Fruit fly (Drosophila melanogaster) whole organism, embryonic: ENCODE measurements around the gene CG42592.

ENCODE experiments used
- Ada2b ChIP-seq: fragments of 200-800 bp; sonication (Bioruptor generic); IDR thresholded peaks from 2 replicates; pipeline ENCODE4 v1.3.6; 2022; ENCODE audit warnings: missing biosample characterization, missing genetic modification characterization
- Bgb ChIP-seq: fragments of 200-800 bp; sonication (Bioruptor generic); IDR thresholded peaks from 2 replicates; pipeline ENCODE4 v1.3.6; 2022; ENCODE audit warnings: missing biosample characterization, missing genetic modification characterization; ENCODE audit not compliant: partially characterized antibody
- CG12942 ChIP-seq: fragments of 200-800 bp; sonication (Bioruptor generic); optimal IDR thresholded peaks from 3 replicates; lab custom pipeline; 2016; ENCODE audit warnings: missing biosample characterization, missing genetic modification characterization
- CG13424 ChIP-seq: fragments of 200-800 bp; sonication (Bioruptor generic); optimal IDR thresholded peaks from 2 replicates; lab custom pipeline; 2019; ENCODE audit warnings: missing biosample characterization, mild to moderate bottlenecking, missing genetic modification characterization, moderate library complexity
- CG15601 ChIP-seq: fragments of 200-800 bp; sonication (Bioruptor generic); optimal IDR thresholded peaks from 3 replicates; lab custom pipeline; 2019; ENCODE audit warnings: missing biosample characterization, mild to moderate bottlenecking, missing genetic modification characterization, moderate library complexity
- CG15696 ChIP-seq: fragments of 200-800 bp; sonication (Bioruptor generic); optimal IDR thresholded peaks from 2 replicates; lab custom pipeline; 2019; ENCODE audit warnings: missing biosample characterization, mild to moderate bottlenecking, missing genetic modification characterization, moderate library complexity
- CG1603 ChIP-seq: fragments of 200-800 bp; sonication (Bioruptor generic); optimal IDR thresholded peaks from 2 replicates; lab custom pipeline; 2019; ENCODE audit warnings: missing biosample characterization, mild to moderate bottlenecking, missing genetic modification characterization, moderate library complexity
- CG17361 ChIP-seq: fragments of 200-800 bp; sonication (Bioruptor generic); IDR thresholded peaks from 3 replicates; pipeline ENCODE4 v1.3.6; 2022; ENCODE audit warnings: missing biosample characterization, missing genetic modification characterization
- CG18262 ChIP-seq: fragments of 200-800 bp; optimal IDR thresholded peaks from 3 replicates; lab custom pipeline; 2019; ENCODE audit warnings: missing biosample characterization, mild to moderate bottlenecking, missing genetic modification characterization, moderate library complexity
- CG18599 ChIP-seq: fragments of 200-800 bp; sonication (Bioruptor generic); optimal IDR thresholded peaks from 3 replicates; lab custom pipeline; 2017; ENCODE audit warnings: missing biosample characterization, missing genetic modification characterization, mild to moderate bottlenecking, moderate library complexity, missing genetic modification reagents
- CG2678 ChIP-seq: fragments of 200-800 bp; sonication (Bioruptor generic); optimal IDR thresholded peaks from 3 replicates; lab custom pipeline; 2019; ENCODE audit warnings: missing biosample characterization, mild to moderate bottlenecking, missing genetic modification characterization, moderate library complexity
- CG31365 ChIP-seq: fragments of 200-800 bp; sonication (Bioruptor generic); optimal IDR thresholded peaks from 2 replicates; lab custom pipeline; 2018; ENCODE audit warnings: missing biosample characterization, mild to moderate bottlenecking, missing genetic modification characterization
- CG33213 ChIP-seq: fragments of 200-800 bp; sonication (Bioruptor generic); optimal IDR thresholded peaks from 3 replicates; lab custom pipeline; 2016; ENCODE audit warnings: missing biosample characterization, missing genetic modification characterization
- CG34224 ChIP-seq: fragments of 200-800 bp; sonication (Bioruptor generic); IDR thresholded peaks from 3 replicates; pipeline ENCODE4 v1.3.6; 2022; ENCODE audit warnings: missing biosample characterization, missing genetic modification characterization; ENCODE audit not compliant: partially characterized antibody
- CG3838 ChIP-seq: fragments of 200-800 bp; sonication (Bioruptor generic); optimal IDR thresholded peaks from 3 replicates; lab custom pipeline; 2016; ENCODE audit warnings: missing biosample characterization, missing genetic modification characterization
- CG42726 ChIP-seq: fragments of 200-800 bp; sonication (Bioruptor generic); IDR thresholded peaks from 2 replicates; pipeline ENCODE4 v1.3.6; 2022; ENCODE audit warnings: missing biosample characterization, missing genetic modification characterization; ENCODE audit not compliant: partially characterized antibody
- CG4820 ChIP-seq: fragments of 200-800 bp; sonication (Bioruptor generic); optimal IDR thresholded peaks from 3 replicates; lab custom pipeline; 2016; ENCODE audit warnings: missing biosample characterization, missing genetic modification characterization
- CG6272 ChIP-seq: fragments of 200-800 bp; sonication (Bioruptor generic); IDR thresholded peaks from 2 replicates; pipeline ENCODE4 v1.3.6; 2022; ENCODE audit warnings: missing biosample characterization, missing genetic modification characterization
- CG7839 ChIP-seq: fragments of 200-800 bp; sonication (Bioruptor generic); optimal IDR thresholded peaks from 3 replicates; lab custom pipeline; 2018; ENCODE audit warnings: missing biosample characterization, mild to moderate bottlenecking, missing genetic modification characterization, moderate library complexity
- CG7963 ChIP-seq: fragments of 200-800 bp; sonication (Bioruptor generic); IDR thresholded peaks from 3 replicates; pipeline ENCODE4 v1.3.6; 2022; ENCODE audit warnings: missing biosample characterization, missing genetic modification characterization; ENCODE audit not compliant: partially characterized antibody
- CG8924 ChIP-seq: fragments of 200-800 bp; optimal IDR thresholded peaks from 3 replicates; lab custom pipeline; 2019; ENCODE audit warnings: missing biosample characterization, mild to moderate bottlenecking, missing genetic modification characterization, moderate library complexity
- CG9797 ChIP-seq: fragments of 200-800 bp; sonication (Bioruptor generic); optimal IDR thresholded peaks from 3 replicates; lab custom pipeline; 2018; ENCODE audit warnings: missing biosample characterization, mild to moderate bottlenecking, missing genetic modification characterization
- CG9876 ChIP-seq: fragments of 200-800 bp; sonication (Bioruptor generic); optimal IDR thresholded peaks from 2 replicates; lab custom pipeline; 2016; ENCODE audit warnings: missing biosample characterization, missing genetic modification characterization
- Chrac-16 ChIP-seq: fragments of 200-800 bp; sonication (Bioruptor generic); optimal IDR thresholded peaks from 3 replicates; lab custom pipeline; 2016; ENCODE audit warnings: missing biosample characterization, missing genetic modification characterization
- Dp ChIP-seq: fragments of 200-800 bp; sonication (Bioruptor generic); optimal IDR thresholded peaks from 2 replicates; lab custom pipeline; 2018; ENCODE audit warnings: missing biosample characterization, mild to moderate bottlenecking, missing genetic modification characterization, moderate library complexity
- HmgZ ChIP-seq: fragments of 200-800 bp; sonication (Bioruptor generic); optimal IDR thresholded peaks from 2 replicates; lab custom pipeline; 2018; ENCODE audit warnings: missing biosample characterization, mild to moderate bottlenecking, missing genetic modification characterization
- Optix ChIP-seq: fragments of 200-800 bp; sonication (Bioruptor generic); IDR thresholded peaks from 3 replicates; pipeline ENCODE4 v1.3.6; 2022; ENCODE audit warnings: missing biosample characterization, missing genetic modification characterization
- Ssrp ChIP-seq: fragments of 200-800 bp; sonication (Bioruptor generic); optimal IDR thresholded peaks from 2 replicates; lab custom pipeline; 2018; ENCODE audit warnings: missing biosample characterization, mild to moderate bottlenecking, missing genetic modification characterization, moderate library complexity
- ash1 ChIP-seq: fragments of 200-800 bp; sonication (Bioruptor generic); optimal IDR thresholded peaks from 2 replicates; lab custom pipeline; 2018; ENCODE audit warnings: missing biosample characterization, mild to moderate bottlenecking, missing genetic modification characterization
- croc ChIP-seq: fragments of 200-800 bp; sonication (Bioruptor generic); conservative IDR thresholded peaks from 3 replicates; pipeline ENCODE4 v1.3.6; 2022; ENCODE audit warnings: missing biosample characterization, missing genetic modification characterization
- dimm ChIP-seq: fragments of 200-800 bp; sonication (Bioruptor generic); IDR thresholded peaks from 2 replicates; pipeline ENCODE4 v1.3.6; 2022; ENCODE audit warnings: missing biosample characterization, missing genetic modification characterization
- dpn ChIP-seq, 2 experiments: fragments of 200-800 bp; sonication (Bioruptor generic); optimal IDR thresholded peaks; 3 replicates each; lab custom pipeline; 2016; ENCODE audit warnings: missing biosample characterization in 2 of 2, missing genetic modification characterization in 2 of 2
- fd102C ChIP-seq: fragments of 200-800 bp; sonication (Bioruptor generic); optimal IDR thresholded peaks from 2 replicates; lab custom pipeline; 2018; ENCODE audit warnings: missing biosample characterization, mild to moderate bottlenecking, missing genetic modification characterization, moderate library complexity
- gem ChIP-seq: fragments of 200-800 bp; sonication (Bioruptor generic); optimal IDR thresholded peaks from 2 replicates; lab custom pipeline; 2019; ENCODE audit warnings: missing biosample characterization, mild to moderate bottlenecking, missing genetic modification characterization, moderate library complexity
- lab ChIP-seq: fragments of 200-800 bp; sonication (Bioruptor generic); optimal IDR thresholded peaks from 3 replicates; lab custom pipeline; 2017; ENCODE audit warnings: missing biosample characterization, missing genetic modification characterization, mild to moderate bottlenecking, moderate library complexity, missing genetic modification reagents
- nerfin-2 ChIP-seq: fragments of 200-800 bp; sonication (Bioruptor generic); IDR thresholded peaks from 2 replicates; pipeline ENCODE4 v1.3.6; 2022; ENCODE audit warnings: missing biosample characterization, missing genetic modification characterization; ENCODE audit not compliant: partially characterized antibody
- prd ChIP-seq, 3 experiments: fragments of >200 bp in 2 of 3; fragments of 200-800 bp in 1 of 3; sonication (Bioruptor generic) in 1 of 3; optimal IDR thresholded peaks in 2 of 3; IDR thresholded peaks in 1 of 3; 2 replicates in 2 of 3; 3 replicates in 1 of 3; pipeline versions ENCODE4 v1.3.6 to Lab custom; 2017 to 2022; ENCODE audit warnings: missing biosample characterization in 1 of 3, missing genetic modification characterization in 1 of 3
- slou ChIP-seq: fragments of 200-800 bp; sonication (Bioruptor generic); optimal IDR thresholded peaks from 3 replicates; lab custom pipeline; 2016; ENCODE audit warnings: missing biosample characterization, missing genetic modification characterization
- sna ChIP-seq: fragments of 200-800 bp; sonication (Bioruptor generic); IDR thresholded peaks from 2 replicates; pipeline ENCODE4 v1.3.6; 2022; ENCODE audit warnings: missing biosample characterization, missing genetic modification characterization; ENCODE audit not compliant: partially characterized antibody
- stwl ChIP-seq: fragments of 200-800 bp; sonication (Bioruptor generic); optimal IDR thresholded peaks from 3 replicates; lab custom pipeline; 2018; ENCODE audit warnings: missing biosample characterization, mild to moderate bottlenecking, missing genetic modification characterization, moderate library complexity
- tin ChIP-seq: fragments of 200-800 bp; sonication (Bioruptor generic); optimal IDR thresholded peaks from 3 replicates; lab custom pipeline; 2016; ENCODE audit warnings: missing biosample characterization, missing genetic modification characterization
- tll ChIP-seq, 2 experiments: fragments of 200-800 bp in 1 of 2; fragments of >200 bp in 1 of 2; sonication (Bioruptor generic) in 1 of 2; optimal IDR thresholded peaks; 2 replicates each; lab custom pipeline; 2017 to 2019; ENCODE audit warnings: missing biosample characterization in 2 of 2, missing genetic modification characterization in 2 of 2, mild to moderate bottlenecking in 1 of 2, moderate library complexity in 1 of 2
- tna ChIP-seq: fragments of 200-800 bp; sonication (Bioruptor generic); IDR thresholded peaks from 2 replicates; pipeline ENCODE4 v1.3.6; 2022; ENCODE audit warnings: missing biosample characterization, missing genetic modification characterization; ENCODE audit not compliant: partially characterized antibody
- z ChIP-seq: fragments of 200-800 bp; sonication (Bioruptor generic); IDR thresholded peaks from 3 replicates; pipeline ENCODE4 v1.3.6; 2022; ENCODE audit warnings: missing biosample characterization, missing genetic modification characterization
- zfh1 ChIP-seq: fragments of 200-800 bp; sonication (Bioruptor generic); IDR thresholded peaks from 3 replicates; pipeline ENCODE4 v1.3.6; 2022; ENCODE audit warnings: missing biosample characterization, missing genetic modification characterization
- zfh2 ChIP-seq: fragments of 200-800 bp; sonication (Bioruptor generic); optimal IDR thresholded peaks from 2 replicates; lab custom pipeline; 2016; ENCODE audit warnings: missing biosample characterization, missing genetic modification characterization

The CG42592 gene

dm6 chr3R:29868676-29869349 is 32.7 kb upstream of the CG42592 start, which contains the start of gene Zip99C (continued):
- TF ChIP-seq Dp (GFP tag; lab: Kevin White, UChicago): peak; percentile 90
- TF ChIP-seq CG31365 (tag; lab: Kevin White, UChicago): no peak
- peak; percentile 44 for TF ChIP-seq CG8924 (tag; lab: Kevin White, UChicago)
- TF ChIP-seq stwl (tag; lab: Kevin White, UChicago): peak; percentile 61
- TF ChIP-seq CG34224 (GFP tag; lab: Robert Waterston, UW): peak; percentile 85
- TF ChIP-seq zfh2 (GFP tag; lab: Kevin White, UChicago): peak; percentile 41
- peak; percentile 70 for TF ChIP-seq CG18599 (GFP tag; lab: Kevin White, UChicago)
- peak; percentile 53 for TF ChIP-seq gem
- no peak for TF ChIP-seq CG9876 (GFP tag; lab: Kevin White, UChicago)
- peak; percentile 64 for TF ChIP-seq CG1603 (tag; lab: Kevin White, UChicago)
- no peak for TF ChIP-seq fd102C (GFP tag; lab: Kevin White, UChicago)
- TF ChIP-seq CG15696 (tag; lab: Kevin White, UChicago): peak; percentile 53
- TF ChIP-seq CG4820: no peak
- peak; percentile 59 for TF ChIP-seq CG9797
- TF ChIP-seq tin (GFP tag; lab: Kevin White, UChicago): peak; percentile 41
- TF ChIP-seq CG7839 (tag; lab: Kevin White, UChicago): peak; percentile 11
- TF ChIP-seq Ada2b (GFP tag; lab: Robert Waterston, UW): peak; percentile 41; the same call in 1 of the 2 replicates
- peak; percentile 4 for TF ChIP-seq lab (GFP tag; lab: Kevin White, UChicago)
- TF ChIP-seq CG33213 (GFP tag; lab: Kevin White, UChicago): peak; percentile 9
- TF ChIP-seq nerfin-2 (GFP tag; lab: Robert Waterston, UW): peak; percentile 70
- TF ChIP-seq CG42726: peak; percentile 8
- TF ChIP-seq z (GFP tag; lab: Robert Waterston, UW): 0 out of 3 replicates have a peak, but pooled peaks have one; percentile 38
- peak; percentile 30 for TF ChIP-seq HmgZ (tag; lab: Kevin White, UChicago)
- TF ChIP-seq ash1 (GFP tag; lab: Kevin White, UChicago): no peak
- peak; percentile 32; the same call in 1 of the 3 replicates for TF ChIP-seq zfh1 (GFP tag; lab: Robert Waterston, UW)
- peak; percentile 26 for TF ChIP-seq Chrac-16 (GFP tag; lab: Kevin White, UChicago)
- peak; percentile 8 for TF ChIP-seq Ssrp (tag; lab: Kevin White, UChicago)
- TF ChIP-seq sna (GFP tag; lab: Robert Waterston, UW): peak; percentile 94
- no peak for TF ChIP-seq prd (optimal IDR thresholded peaks at IDR 0.05; lab: Kevin White, UChicago)
- peak; percentile 69 for TF ChIP-seq prd (GFP tag; IDR thresholded peaks at IDR 0.05; lab: Robert Waterston, UW)
- TF ChIP-seq CG18262 (tag; lab: Kevin White, UChicago): peak; percentile 18
- peak; percentile 41; the same call in 1 of the 2 replicates for TF ChIP-seq CG6272 (GFP tag; lab: Robert Waterston, UW)
- TF ChIP-seq CG17361 (GFP tag; lab: Robert Waterston, UW): peak; percentile 56; the same call in 1 of the 3 replicates
- peak; percentile 55 for TF ChIP-seq CG2678 (tag; lab: Kevin White, UChicago)
- TF ChIP-seq dpn (GFP tag; optimal IDR thresholded peaks at IDR 0.05; lab: Kevin White, UChicago): peak; percentile 46 to 52
- TF ChIP-seq CG7963 (GFP tag; lab: Robert Waterston, UW): peak; percentile 59; the same call in 2 of the 3 replicates
- TF ChIP-seq dimm (GFP tag; lab: Robert Waterston, UW): no peak
- TF ChIP-seq CG13424 (tag; lab: Kevin White, UChicago): peak; percentile 23
- peak; percentile 71 for TF ChIP-seq CG15601 (tag; lab: Kevin White, UChicago)
- TF ChIP-seq Bgb: peak; percentile 87
- no peak for TF ChIP-seq CG12942
- TF ChIP-seq CG3838 (GFP tag; lab: Kevin White, UChicago): peak; percentile 38
- no peak; the same call in 2 of the 3 replicates for TF ChIP-seq croc (GFP tag; lab: Robert Waterston, UW)
- TF ChIP-seq Optix (GFP tag; lab: Robert Waterston, UW): no peak
- TF ChIP-seq slou (GFP tag; lab: Kevin White, UChicago): peak; percentile 17
- peak in 1 of 2 experiments; percentile 18 for TF ChIP-seq tll (GFP tag; optimal IDR thresholded peaks at IDR 0.05; lab: Kevin White, UChicago)
- TF ChIP-seq tna (GFP tag; lab: Robert Waterston, UW): 0 out of 2 replicates have a peak, but pooled peaks have one; percentile 63
